Worm (Caenorhabditis elegans) whole organism, L4/young adult: ENCODE results near the gene F01G4.4.
A peak's percentile ranks its signal among the peaks of the same experiment; 100 is the strongest.

Source experiments
- W03F9.2 ChIP-seq: fragments of 150-350 bp; optimal IDR thresholded peaks from 2 replicates; lab custom pipeline; 2014; ENCODE audit warnings: missing biosample characterization, missing genetic modification characterization
- dao-5 ChIP-seq: sonication (generic microtip); optimal IDR thresholded peaks from 2 replicates; lab custom pipeline; 2016; ENCODE audit warnings: missing genotype, missing genetic modification characterization, moderate library complexity, missing compliant biosample characterization
- him-1 ChIP-seq: sonication (generic microtip); optimal IDR thresholded peaks from 2 replicates; lab custom pipeline; 2016; ENCODE audit warnings: missing genotype, missing genetic modification reagents, missing genetic modification characterization, missing compliant biosample characterization

Gene F01G4.4

ce11 chrIV:11119972-11120562 is 23.1 kb upstream of the F01G4.4 start:
- TF ChIP-seq him-1 (no peak), dao-5 (tag; lab: Kevin White, UChicago) (no peak), W03F9.2 (tag; lab: Kevin White, UChicago) (no peak)

ce11 chrIV:11124674-11125073 is 18.5 kb upstream of the F01G4.4 start, which contains the start of gene spo-11:
Gene spo-11, minus strand, starts transcription at chrIV:11124862.
- no peak for TF ChIP-seq dao-5 (tag; lab: Kevin White, UChicago)
- no peak for TF ChIP-seq him-1
- TF ChIP-seq W03F9.2 (tag; lab: Kevin White, UChicago): no peak

- no peak for TF ChIP-seq dao-5 (tag; lab: Kevin White, UChicago)
- TF ChIP-seq him-1: no peak
- TF ChIP-seq W03F9.2 (tag; lab: Kevin White, UChicago): no peak
These were observed 17.9 kb upstream of the F01G4.4 start for ce11 chrIV:11125200-11125599.

ce11 chrIV:11125604-11126003 is 17.5 kb upstream of the F01G4.4 start:
- no peak for TF ChIP-seq W03F9.2 (tag; lab: Kevin White, UChicago)
- no peak for TF ChIP-seq dao-5 (tag; lab: Kevin White, UChicago)
- TF ChIP-seq him-1: no peak

ce11 chrIV:11126004-11126027 is 17.3 kb upstream of the F01G4.4 start, which contains the start of gene swsn-4:
Gene swsn-4, plus strand, starts transcription at chrIV:11126024.
- no peak for TF ChIP-seq him-1

ce11 chrIV:11126028-11126427 is 17.1 kb upstream of the F01G4.4 start:
- no peak for TF ChIP-seq dao-5 (tag; lab: Kevin White, UChicago)
- TF ChIP-seq W03F9.2 (tag; lab: Kevin White, UChicago): no peak
- no peak for TF ChIP-seq him-1

ce11 chrIV:11130774-11131173 is 12.4 kb upstream of the F01G4.4 start:
- TF ChIP-seq dao-5 (tag; lab: Kevin White, UChicago): no peak
- TF ChIP-seq him-1: no peak
- no peak for TF ChIP-seq W03F9.2 (tag; lab: Kevin White, UChicago)

ce11 chrIV:11131268-11131667 is 11.9 kb upstream of the F01G4.4 start, which contains the start of gene ard-1:
Gene ard-1, plus strand, starts transcription at chrIV:11131279.
- no peak for TF ChIP-seq him-1
- TF ChIP-seq dao-5 (tag; lab: Kevin White, UChicago): no peak
- TF ChIP-seq W03F9.2 (tag; lab: Kevin White, UChicago): no peak

- TF ChIP-seq W03F9.2 (tag; lab: Kevin White, UChicago): peak; percentile 14
- TF ChIP-seq dao-5 (tag; lab: Kevin White, UChicago): no peak
- no peak for TF ChIP-seq him-1
These were observed 574 bp upstream of the F01G4.4 start, which contains the start of gene skih-2 for ce11 chrIV:11142314-11143227. Gene skih-2, minus strand, starts transcription at chrIV:11142364.

- TF ChIP-seq dao-5 (tag; lab: Kevin White, UChicago) (no peak), W03F9.2 (tag; lab: Kevin White, UChicago) (no peak), him-1 (no peak)
These were observed 2.8 kb downstream of the F01G4.4 start for ce11 chrIV:11145929-11146339.

ce11 chrIV:11146492-11146891 is 3.3 kb downstream of the F01G4.4 start:
- TF ChIP-seq him-1 (no peak), dao-5 (tag; lab: Kevin White, UChicago) (no peak), W03F9.2 (tag; lab: Kevin White, UChicago) (no peak)

ce11 chrIV:11146962-11147470 is 3.9 kb downstream of the F01G4.4 start, which contains the start of gene pigq-1:
Gene pigq-1, minus strand, starts transcription at chrIV:11147247.
- TF ChIP-seq dao-5 (tag; lab: Kevin White, UChicago) (peak; percentile 12), W03F9.2 (tag; lab: Kevin White, UChicago) (no peak), him-1 (no peak)

ce11 chrIV:11148788-11149366 is 5.7 kb downstream of the F01G4.4 start:
- no peak for TF ChIP-seq him-1
- TF ChIP-seq W03F9.2 (tag; lab: Kevin White, UChicago): peak; percentile 26
- TF ChIP-seq dao-5 (tag; lab: Kevin White, UChicago): no peak

ce11 chrIV:11149454-11150163 is 6.5 kb downstream of the F01G4.4 start, which contains the start of the genes F01G4.6 and pfd-1:
Gene F01G4.6, minus strand, starts transcription at chrIV:11149504.
Gene pfd-1, plus strand, starts transcription at chrIV:11150113.
- TF ChIP-seq W03F9.2 (tag; lab: Kevin White, UChicago): peak; percentile 92
- TF ChIP-seq dao-5 (tag; lab: Kevin White, UChicago): no peak
- peak; percentile 40 for TF ChIP-seq him-1
